Worm (Caenorhabditis elegans) whole organism, L4 larva: ENCODE results near the gene T24B8.4.

Experiments used
- ceh-32 ChIP-seq: sonication (generic microtip); optimal IDR thresholded peaks from 2 replicates; lab custom pipeline; 2016; ENCODE audit warnings: mild to moderate bottlenecking, missing genetic modification characterization, missing compliant biosample characterization; ENCODE audit not compliant: poor library complexity
- egl-27 ChIP-seq: sonication (generic microtip); optimal IDR thresholded peaks from 3 replicates; lab custom pipeline; 2017; ENCODE audit warnings: missing biosample characterization, missing genetic modification reagents, missing genetic modification characterization
- skn-1 ChIP-seq: fragments of 150-350 bp; optimal IDR thresholded peaks from 2 replicates; lab custom pipeline; 2014; ENCODE audit warnings: missing biosample characterization, missing genetic modification characterization

DNA sequence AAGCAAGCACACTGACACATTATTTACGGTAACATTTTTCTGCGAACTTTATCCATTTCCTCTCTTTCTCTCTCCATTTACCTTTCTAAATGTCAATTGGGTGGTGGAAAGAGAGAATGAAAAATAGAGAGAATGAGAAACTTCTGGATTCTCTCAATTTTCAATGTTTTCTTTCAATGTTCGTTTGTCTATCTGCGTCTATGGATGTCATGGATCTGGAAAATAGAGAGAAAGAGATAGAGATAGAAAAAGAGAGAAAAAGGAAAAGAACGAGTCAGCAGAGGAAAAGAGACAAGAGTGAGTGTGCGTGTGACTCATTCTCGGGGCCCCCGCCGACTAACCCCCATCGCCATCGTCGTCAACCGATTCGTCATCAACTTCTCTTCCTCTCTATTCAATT is 42.2 kb upstream of the T24B8.4 start, which contains the start of gene jun-1:
- TF ChIP-seq ceh-32 (tag; lab: Kevin White, UChicago) = no peak
- TF ChIP-seq egl-27 (tag; lab: Kevin White, UChicago) = no peak
- no peak for TF ChIP-seq skn-1
